Worm (Caenorhabditis elegans) whole organism, early embryonic: ENCODE results near the gene srlf-19.

Source experiments
- F13C5.2 ChIP-seq: sonication (generic microtip); optimal IDR thresholded peaks from 2 replicates; lab custom pipeline; 2017; ENCODE audit warnings: mild to moderate bottlenecking, missing genetic modification characterization, inconsistent platforms, missing compliant biosample characterization
- aly-1 ChIP-seq: sonication (generic microtip); optimal IDR thresholded peaks from 2 replicates; lab custom pipeline; 2016; ENCODE audit warnings: missing genetic modification characterization, missing compliant biosample characterization
- ama-1 ChIP-seq: fragments of 150-350 bp; optimal IDR thresholded peaks from 2 replicates; lab custom pipeline; 2014
- ceh-13 ChIP-seq: fragments of 200-800 bp; sonication (Bioruptor generic); optimal IDR thresholded peaks from 2 replicates; lab custom pipeline; 2018; ENCODE audit warnings: mild to moderate bottlenecking, missing genetic modification characterization, missing compliant biosample characterization
- flt-1 ChIP-seq: fragments of 200-800 bp; sonication (Bioruptor generic); IDR thresholded peaks from 2 replicates; pipeline ENCODE4 v1.3.6; 2022; ENCODE audit warnings: missing genetic modification characterization, missing compliant biosample characterization
- hmbx-1 ChIP-seq: sonication (generic microtip); optimal IDR thresholded peaks from 2 replicates; lab custom pipeline; 2016; ENCODE audit warnings: mild to moderate bottlenecking, missing genetic modification characterization, missing compliant biosample characterization
- hmg-4 ChIP-seq: fragments of 200-800 bp; sonication (Bioruptor generic); optimal IDR thresholded peaks from 2 replicates; lab custom pipeline; 2018; ENCODE audit warnings: mild to moderate bottlenecking, missing genetic modification characterization, missing compliant biosample characterization
- tbx-37 ChIP-seq: fragments of 200-800 bp; sonication (Bioruptor generic); conservative IDR thresholded peaks from 2 replicates; pipeline ENCODE4 v1.3.6; 2022; ENCODE audit warnings: missing genetic modification reagents, missing genetic modification characterization, missing compliant biosample characterization

DNA sequence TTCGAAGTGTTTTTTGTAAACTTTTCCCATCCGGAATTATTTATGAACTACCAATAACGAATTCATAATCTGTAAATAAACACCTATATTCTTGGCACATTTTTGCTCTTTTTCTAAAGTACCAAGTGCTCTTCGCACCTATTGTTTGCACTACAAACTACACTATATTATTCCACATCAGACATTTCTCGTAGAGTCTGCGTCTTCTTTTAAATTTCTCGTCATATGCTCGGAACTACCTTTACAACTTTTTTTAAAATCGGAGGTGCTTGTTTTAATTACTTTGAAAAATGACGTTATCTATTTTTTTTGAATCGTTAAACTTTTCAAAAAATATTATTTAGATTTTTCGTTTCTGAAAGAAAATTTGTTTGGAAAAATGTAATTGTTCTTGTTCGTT, 40.5 kb upstream of the srlf-19 start, which contains the start of gene nhr-201:
- no peak for TF ChIP-seq hmg-4
- no peak for TF ChIP-seq tbx-37 (GFP tag; lab: Robert Waterston, UW)
- no peak for TF ChIP-seq aly-1 (tag; lab: Kevin White, UChicago)
- TF ChIP-seq flt-1 (GFP tag; lab: Robert Waterston, UW), result no peak
- TF ChIP-seq hmbx-1 (tag; lab: Kevin White, UChicago), result no peak
- no peak for TF ChIP-seq ama-1 (lab: Kevin White, UChicago)
- no peak for TF ChIP-seq F13C5.2
- no peak for TF ChIP-seq ceh-13 (GFP tag; lab: Kevin White, UChicago)
